Fruit fly (Drosophila melanogaster) whole organism, wandering third instar larva: Measurements from ENCODE around the gene CG46383.

Experiments
- CG9705 ChIP-seq: fragments of 200-800 bp; sonication (Bioruptor generic); optimal IDR thresholded peaks from 2 replicates; lab custom pipeline; 2018; ENCODE audit warnings: missing biosample characterization, mild to moderate bottlenecking, missing genetic modification characterization
- HLH106 ChIP-seq: fragments of 200-800 bp; optimal IDR thresholded peaks from 3 replicates; lab custom pipeline; 2019; ENCODE audit warnings: missing biosample characterization, mild to moderate bottlenecking, missing genetic modification characterization, moderate library complexity
- Hr78 ChIP-seq: fragments of >200 bp; optimal IDR thresholded peaks from 2 replicates; lab custom pipeline; 2017; ENCODE audit warnings: missing biosample characterization, missing genetic modification characterization
- Jra ChIP-seq: sonication (Bioruptor generic); optimal IDR thresholded peaks from 2 replicates; lab custom pipeline; 2016; ENCODE audit warnings: missing biosample characterization, missing genetic modification characterization
- OdsH ChIP-seq: fragments of 200-800 bp; sonication (Bioruptor generic); optimal IDR thresholded peaks from 2 replicates; lab custom pipeline; 2016; ENCODE audit warnings: missing biosample characterization, mild to moderate bottlenecking, missing genetic modification characterization
- Rel ChIP-seq, 2 experiments: fragments of 200-800 bp; sonication (Bioruptor generic) in 1 of 2; optimal IDR thresholded peaks; 2 replicates in 1 of 2; 3 replicates in 1 of 2; lab custom pipeline; 2016 to 2019; ENCODE audit warnings: mild to moderate bottlenecking in 2 of 2, missing biosample characterization in 2 of 2, missing genetic modification characterization in 2 of 2, moderate library complexity in 1 of 2
- br ChIP-seq: fragments of 200-800 bp; sonication (Bioruptor generic); optimal IDR thresholded peaks from 2 replicates; lab custom pipeline; 2016; ENCODE audit warnings: missing biosample characterization, missing genetic modification characterization
- foxo ChIP-seq, 2 experiments: fragments of 200-800 bp; sonication (Bioruptor generic); optimal IDR thresholded peaks; 2 replicates in 1 of 2; 3 replicates in 1 of 2; lab custom pipeline; 2016 to 2017; ENCODE audit warnings: missing biosample characterization in 2 of 2, missing genetic modification characterization in 2 of 2
- h ChIP-seq: fragments of 200-800 bp; sonication (Bioruptor generic); optimal IDR thresholded peaks from 3 replicates; lab custom pipeline; 2016; ENCODE audit warnings: missing biosample characterization, mild to moderate bottlenecking, missing genetic modification characterization
- lola ChIP-seq: fragments of >200 bp; optimal IDR thresholded peaks from 2 replicates; lab custom pipeline; 2017; ENCODE audit warnings: missing biosample characterization, missing genetic modification characterization
- psq ChIP-seq: fragments of 200-800 bp; sonication (Bioruptor generic); optimal IDR thresholded peaks from 3 replicates; lab custom pipeline; 2017; ENCODE audit warnings: missing biosample characterization, mild to moderate bottlenecking, missing genetic modification characterization, moderate library complexity
- rgr ChIP-seq: fragments of 200-800 bp; sonication (Bioruptor generic); optimal IDR thresholded peaks from 3 replicates; lab custom pipeline; 2016; ENCODE audit warnings: missing biosample characterization, mild to moderate bottlenecking, missing genetic modification characterization
- sage ChIP-seq: fragments of 200-800 bp; sonication (Bioruptor generic); optimal IDR thresholded peaks from 2 replicates; lab custom pipeline; 2016; ENCODE audit warnings: missing biosample characterization, mild to moderate bottlenecking, missing genetic modification characterization
- sv ChIP-seq: fragments of 200-800 bp; sonication (Bioruptor generic); optimal IDR thresholded peaks from 3 replicates; lab custom pipeline; 2016; ENCODE audit warnings: missing biosample characterization, missing genetic modification characterization

DNA sequence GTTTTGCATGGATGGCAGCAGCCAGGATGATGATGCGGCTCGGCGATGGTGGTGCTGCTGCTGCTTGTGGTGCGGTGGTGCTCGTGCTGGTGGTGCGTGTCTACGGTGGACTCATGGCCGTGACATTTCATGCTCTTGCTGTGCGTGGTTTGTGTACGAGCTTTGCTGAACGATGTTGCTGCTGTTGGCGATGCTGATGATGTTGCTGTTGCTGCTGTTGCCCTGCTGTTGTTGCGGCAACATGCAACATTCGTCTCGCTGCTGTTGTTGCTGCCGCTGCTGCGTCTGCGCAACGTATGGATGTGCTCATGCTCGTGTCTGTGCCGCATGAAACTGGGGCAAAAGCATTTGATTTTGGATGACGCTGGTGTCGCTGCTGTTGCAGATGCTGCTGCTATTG lies 37.5 kb downstream of the CG46383 start:
- TF ChIP-seq lola (no peak), sv (GFP tag; lab: Kevin White, UChicago) (no peak), rgr (GFP tag; lab: Kevin White, UChicago) (no peak), foxo (GFP tag; optimal IDR thresholded peaks at IDR 0.05; lab: Kevin White, UChicago) (no peak), sage (no peak), br (GFP tag; lab: Kevin White, UChicago) (no peak), psq (no peak), Hr78 (GFP tag; lab: Kevin White, UChicago) (no peak), h (GFP tag; lab: Kevin White, UChicago) (no peak), HLH106 (no peak), Rel (GFP tag; optimal IDR thresholded peaks at IDR 0.05; lab: Kevin White, UChicago) (no peak), Rel (tag; optimal IDR thresholded peaks at IDR 0.05; lab: Kevin White, UChicago) (no peak), OdsH (no peak), CG9705 (GFP tag; lab: Kevin White, UChicago) (no peak), Jra (GFP tag; lab: Kevin White, UChicago) (no peak)
